Fruit fly (Drosophila melanogaster): ENCODE measurements around the gene CG43229.

CG43229 gene

DNA sequence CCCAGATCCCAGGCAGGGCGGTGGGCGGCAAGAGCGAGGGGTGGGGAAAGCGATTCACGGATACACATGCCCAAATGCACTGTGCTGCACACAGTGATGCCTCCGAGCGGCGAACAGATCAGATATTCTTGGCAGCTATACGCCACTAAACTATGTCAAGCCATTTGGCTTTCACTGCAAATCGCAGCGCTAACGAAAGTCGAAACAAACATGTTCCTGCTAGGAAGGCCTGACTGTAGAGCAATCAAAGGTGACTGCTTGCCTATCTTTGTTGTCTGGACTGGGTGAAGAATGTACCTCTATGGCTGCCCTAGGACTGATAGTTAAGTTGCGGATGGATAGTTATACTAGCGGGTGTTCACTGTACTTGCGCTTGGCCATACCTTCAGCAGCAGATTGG, 2.3 kb upstream of the CG43229 start:
- TF ChIP-seq CG32121 (GFP tag; IDR thresholded peaks at IDR 0.05) (peak; percentile 74), CG8159 (tag; optimal IDR thresholded peaks at IDR 0.05) (peak; percentile 33), CG14655 (GFP tag; optimal IDR thresholded peaks at IDR 0.05) (no peak), Ets98B (GFP tag; IDR thresholded peaks at IDR 0.05) (peak; percentile 48; the same call in 1 of the 2 replicates), CG8301 (tag; optimal IDR thresholded peaks at IDR 0.05) (peak; percentile 33)

DNA sequence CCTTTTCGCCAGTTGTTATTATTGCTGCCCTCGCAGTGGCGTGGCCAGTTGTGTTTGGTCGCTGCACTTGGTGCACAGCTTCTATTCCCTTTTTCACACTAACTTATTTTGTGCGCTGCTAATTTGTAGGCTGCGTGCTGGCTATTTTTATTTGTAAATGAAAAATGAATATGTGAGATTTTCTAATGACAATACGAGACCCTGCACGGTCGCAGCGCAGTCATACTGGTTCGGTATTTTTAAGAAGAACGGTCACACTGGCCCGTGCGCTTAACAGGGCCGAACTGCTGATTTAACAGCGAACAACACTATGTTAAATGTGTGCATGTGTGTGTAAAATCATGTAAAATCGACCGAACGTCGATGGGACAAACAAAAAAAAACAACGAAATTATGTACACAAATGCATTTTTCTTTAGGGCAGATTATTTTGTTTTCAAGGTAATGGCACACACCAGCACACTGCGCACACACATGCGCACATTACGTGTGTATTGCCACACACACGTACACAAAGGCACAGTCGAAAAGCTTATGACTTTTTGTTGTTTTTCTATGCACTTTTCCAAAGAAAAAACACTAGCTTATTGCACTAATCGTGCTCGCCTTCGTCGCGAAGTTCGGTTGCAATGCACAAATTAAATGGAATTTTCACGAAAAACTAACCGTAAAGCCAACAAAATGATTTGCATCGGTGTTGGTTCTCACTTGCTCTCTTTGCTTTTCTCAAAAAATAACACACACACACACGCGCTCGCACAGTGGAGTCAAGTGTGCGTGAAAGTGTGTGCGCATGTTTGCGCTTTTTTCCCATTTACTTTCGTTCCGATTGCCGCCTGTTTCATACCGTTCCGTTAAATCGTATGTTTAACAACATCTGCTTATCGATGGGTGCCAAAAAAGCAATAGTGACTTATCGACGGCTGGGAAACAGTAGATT, 1.2 kb upstream of the CG43229 start, which contains the start of gene ari-1:
Gene ari-1 (minus strand): TSS at position 875 of the 940 bp plus-strand sequence.
- TF ChIP-seq CG34367 (tag; optimal IDR thresholded peaks at IDR 0.05) (no peak), CG17806 (tag; optimal IDR thresholded peaks at IDR 0.05) (no peak), Pif1A (GFP tag; optimal IDR thresholded peaks at IDR 0.05) (no peak), gl (tag; optimal IDR thresholded peaks at IDR 0.05) (no peak), CG8301 (tag; optimal IDR thresholded peaks at IDR 0.05) (no peak), Pif1B (GFP tag; optimal IDR thresholded peaks at IDR 0.05) (no peak), CG14655 (GFP tag; optimal IDR thresholded peaks at IDR 0.05) (peak; percentile 29), EcR (GFP tag; optimal IDR thresholded peaks at IDR 0.05) (no peak), CG12605 (GFP tag; IDR thresholded peaks at IDR 0.05) (no peak), CG15710 (tag; optimal IDR thresholded peaks at IDR 0.05) (no peak), CG4496 (GFP tag; IDR thresholded peaks at IDR 0.05) (peak; percentile 31; the same call in 1 of the 3 replicates), D1 (tag; optimal IDR thresholded peaks at IDR 0.05) (no peak), CG9948 (tag; optimal IDR thresholded peaks at IDR 0.05) (no peak), rn (GFP tag; IDR thresholded peaks at IDR 0.05) (no peak), fd96Ca (GFP tag; IDR thresholded peaks at IDR 0.05) (no peak), CG32121 (GFP tag; IDR thresholded peaks at IDR 0.05) (no peak)

DNA sequence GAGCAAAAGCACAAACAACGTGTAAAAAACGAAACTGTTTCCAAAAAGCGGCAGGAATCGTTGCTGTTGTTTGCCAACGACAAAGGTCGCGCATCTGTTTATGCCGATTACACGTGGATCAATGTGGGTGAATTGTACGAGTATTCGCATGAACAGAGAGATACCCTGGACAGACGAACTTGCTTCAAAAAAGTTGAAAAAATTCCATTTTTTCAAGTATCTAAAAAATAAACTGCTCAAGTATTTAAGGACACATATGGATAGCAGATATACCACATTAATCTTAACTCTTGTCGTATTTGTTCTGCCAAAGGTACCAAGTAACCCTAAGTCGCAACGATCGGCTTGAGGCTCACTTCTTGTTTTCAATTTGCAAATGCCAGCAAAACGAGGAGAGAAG, 1.6 kb downstream of the CG43229 start:
- TF ChIP-seq Ets98B (GFP tag; IDR thresholded peaks at IDR 0.05) (no peak), CG15710 (tag; optimal IDR thresholded peaks at IDR 0.05) (no peak), CG12605 (GFP tag; IDR thresholded peaks at IDR 0.05) (no peak), CG34367 (tag; optimal IDR thresholded peaks at IDR 0.05) (no peak), rn (GFP tag; IDR thresholded peaks at IDR 0.05) (no peak), CG9948 (tag; optimal IDR thresholded peaks at IDR 0.05) (no peak), fd96Ca (GFP tag; IDR thresholded peaks at IDR 0.05) (no peak), CG13204 (GFP tag; optimal IDR thresholded peaks at IDR 0.05) (no peak), CG17806 (tag; optimal IDR thresholded peaks at IDR 0.05) (no peak)

DNA sequence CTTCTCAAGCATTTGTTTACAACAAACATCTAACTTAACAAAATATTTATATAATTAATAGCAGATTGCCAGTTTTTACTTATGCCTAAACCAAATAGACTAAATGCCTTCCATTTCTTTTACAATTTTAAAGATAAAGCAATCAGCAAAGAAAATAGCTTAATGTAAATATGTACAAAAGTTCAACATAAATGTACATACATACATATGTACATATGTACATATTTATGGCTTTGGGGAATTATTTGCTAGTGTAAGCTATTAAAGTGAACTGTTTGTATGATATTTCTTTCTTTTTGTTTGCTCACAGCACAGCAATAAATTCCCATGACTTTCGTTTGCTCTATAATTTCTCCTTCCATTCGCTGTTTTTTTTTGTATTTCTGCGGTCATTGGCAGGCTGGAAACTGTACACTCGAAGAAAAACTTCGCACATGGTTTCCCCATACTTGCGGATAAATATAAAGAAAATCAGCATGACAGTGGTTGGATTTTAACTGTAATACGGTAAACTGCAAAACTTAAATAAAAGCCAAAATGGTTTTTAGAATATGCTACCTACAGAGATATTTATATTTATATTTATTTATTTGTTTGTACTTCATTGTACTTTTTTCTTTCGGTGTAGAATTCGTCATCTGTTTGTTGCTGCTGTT, 2.7 kb downstream of the CG43229 start:
- no peak for TF ChIP-seq Pif1A (GFP tag; optimal IDR thresholded peaks at IDR 0.05)
- no peak for TF ChIP-seq rn (GFP tag; IDR thresholded peaks at IDR 0.05)
- TF ChIP-seq CG12605 (GFP tag; IDR thresholded peaks at IDR 0.05), result no peak
- no peak for TF ChIP-seq EcR (GFP tag; optimal IDR thresholded peaks at IDR 0.05)
- no peak for TF ChIP-seq CG15710 (tag; optimal IDR thresholded peaks at IDR 0.05)
- TF ChIP-seq CG8159 (tag; optimal IDR thresholded peaks at IDR 0.05), result no peak
- no peak for TF ChIP-seq CG8301 (tag; optimal IDR thresholded peaks at IDR 0.05)
- TF ChIP-seq CG13204 (GFP tag; optimal IDR thresholded peaks at IDR 0.05), result no peak
- TF ChIP-seq Pif1B (GFP tag; optimal IDR thresholded peaks at IDR 0.05), result no peak
- no peak for TF ChIP-seq CG9948 (tag; optimal IDR thresholded peaks at IDR 0.05)
- TF ChIP-seq fd96Ca (GFP tag; IDR thresholded peaks at IDR 0.05), result no peak
- no peak for TF ChIP-seq gl (tag; optimal IDR thresholded peaks at IDR 0.05)
- TF ChIP-seq D1 (tag; optimal IDR thresholded peaks at IDR 0.05), result no peak
- no peak for TF ChIP-seq CG34367 (tag; optimal IDR thresholded peaks at IDR 0.05)
- TF ChIP-seq CG14655 (GFP tag; optimal IDR thresholded peaks at IDR 0.05), result no peak
- TF ChIP-seq Snoo (tag; optimal IDR thresholded peaks at IDR 0.05), result no peak

DNA sequence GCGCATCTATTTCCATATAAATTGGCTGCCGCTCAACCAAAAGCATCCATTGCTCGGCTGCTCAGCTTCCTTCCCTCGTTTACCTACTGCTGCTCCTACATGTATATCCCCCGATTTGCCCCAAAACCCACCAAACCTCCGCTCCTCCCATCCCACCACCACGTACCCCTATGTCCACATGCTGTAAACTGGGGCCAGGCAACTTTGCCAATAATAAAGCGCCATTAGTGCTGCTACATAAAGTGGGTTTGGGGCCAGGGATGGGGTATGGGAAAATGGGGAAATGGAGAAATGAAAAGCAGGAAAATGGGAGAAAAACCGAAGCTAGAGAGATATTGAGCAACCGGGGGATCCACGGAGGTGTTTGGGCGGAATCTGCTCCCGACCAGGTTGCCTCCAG, 10.9 kb downstream of the CG43229 start:
- TF ChIP-seq CG4496 (GFP tag; IDR thresholded peaks at IDR 0.05), result no peak
- no peak for TF ChIP-seq CG8159 (tag; optimal IDR thresholded peaks at IDR 0.05)
- no peak for TF ChIP-seq fd96Ca (GFP tag; IDR thresholded peaks at IDR 0.05)
- no peak for TF ChIP-seq CG17806 (tag; optimal IDR thresholded peaks at IDR 0.05)
- no peak for TF ChIP-seq Snoo (tag; optimal IDR thresholded peaks at IDR 0.05)
- TF ChIP-seq CG10348 (GFP tag; IDR thresholded peaks at IDR 0.05), result no peak
- TF ChIP-seq Pif1A (GFP tag; optimal IDR thresholded peaks at IDR 0.05), result no peak
- no peak for TF ChIP-seq CG8301 (tag; optimal IDR thresholded peaks at IDR 0.05)
- TF ChIP-seq CG9948 (tag; optimal IDR thresholded peaks at IDR 0.05), result no peak
- TF ChIP-seq CG32121 (GFP tag; IDR thresholded peaks at IDR 0.05), result no peak
- TF ChIP-seq Ets98B (GFP tag; IDR thresholded peaks at IDR 0.05), result no peak
- no peak for TF ChIP-seq EcR (GFP tag; optimal IDR thresholded peaks at IDR 0.05)
- TF ChIP-seq Pif1B (GFP tag; optimal IDR thresholded peaks at IDR 0.05), result no peak
- TF ChIP-seq CG15710 (tag; optimal IDR thresholded peaks at IDR 0.05), result no peak
- TF ChIP-seq CG14655 (GFP tag; optimal IDR thresholded peaks at IDR 0.05), result no peak
- TF ChIP-seq rn (GFP tag; IDR thresholded peaks at IDR 0.05), result no peak
- no peak for TF ChIP-seq CG13204 (GFP tag; optimal IDR thresholded peaks at IDR 0.05)
- no peak for TF ChIP-seq CG12605 (GFP tag; IDR thresholded peaks at IDR 0.05)

DNA sequence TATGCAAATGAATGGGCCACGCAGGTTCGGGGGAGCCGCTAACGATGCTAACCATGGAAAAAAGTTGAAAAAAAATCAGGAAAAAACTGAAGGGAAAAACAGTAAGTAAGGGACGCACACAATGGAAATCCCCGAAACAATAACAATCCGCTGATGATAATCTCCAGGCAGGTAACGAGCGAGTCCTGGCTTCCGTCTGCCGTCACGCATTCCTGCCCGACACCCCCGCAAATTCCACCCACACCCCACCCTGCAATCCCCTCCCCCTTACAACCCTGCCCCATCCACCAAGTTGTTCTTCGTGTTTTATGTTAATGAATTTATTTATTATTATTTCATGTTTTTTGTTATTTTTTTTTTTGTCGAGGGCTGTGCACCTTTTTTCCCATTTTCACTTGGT, 13.0 kb downstream of the CG43229 start:
- no peak for TF ChIP-seq Snoo (tag; optimal IDR thresholded peaks at IDR 0.05)
- no peak for TF ChIP-seq Pif1B (GFP tag; optimal IDR thresholded peaks at IDR 0.05)
- TF ChIP-seq CG32121 (GFP tag; IDR thresholded peaks at IDR 0.05), result no peak
- no peak for TF ChIP-seq CG9948 (tag; optimal IDR thresholded peaks at IDR 0.05)
- no peak for TF ChIP-seq CG8301 (tag; optimal IDR thresholded peaks at IDR 0.05)
- no peak for TF ChIP-seq rn (GFP tag; IDR thresholded peaks at IDR 0.05)
- no peak for TF ChIP-seq CG15710 (tag; optimal IDR thresholded peaks at IDR 0.05)
- TF ChIP-seq EcR (GFP tag; optimal IDR thresholded peaks at IDR 0.05), result no peak
- no peak for TF ChIP-seq CG10348 (GFP tag; IDR thresholded peaks at IDR 0.05)
- TF ChIP-seq CG4496 (GFP tag; IDR thresholded peaks at IDR 0.05), result no peak
- no peak for TF ChIP-seq Ets98B (GFP tag; IDR thresholded peaks at IDR 0.05)
- TF ChIP-seq fd96Ca (GFP tag; IDR thresholded peaks at IDR 0.05), result no peak
- no peak for TF ChIP-seq CG14655 (GFP tag; optimal IDR thresholded peaks at IDR 0.05)
- TF ChIP-seq CG8159 (tag; optimal IDR thresholded peaks at IDR 0.05), result no peak
- no peak for TF ChIP-seq CG13204 (GFP tag; optimal IDR thresholded peaks at IDR 0.05)
- no peak for TF ChIP-seq Pif1A (GFP tag; optimal IDR thresholded peaks at IDR 0.05)
